Fruit fly (Drosophila melanogaster) ovary, adult (tissue): Measurements from ENCODE around the gene RpL37A.

ENCODE experiments used
- CG17801 ChIP-seq: fragments of 200-800 bp; optimal IDR thresholded peaks from 2 replicates; lab custom pipeline; 2019; ENCODE audit warnings: missing biosample characterization, mild to moderate bottlenecking, missing genetic modification characterization, moderate library complexity; ENCODE audit not compliant: partially characterized antibody

Gene RpL37A

DNA sequence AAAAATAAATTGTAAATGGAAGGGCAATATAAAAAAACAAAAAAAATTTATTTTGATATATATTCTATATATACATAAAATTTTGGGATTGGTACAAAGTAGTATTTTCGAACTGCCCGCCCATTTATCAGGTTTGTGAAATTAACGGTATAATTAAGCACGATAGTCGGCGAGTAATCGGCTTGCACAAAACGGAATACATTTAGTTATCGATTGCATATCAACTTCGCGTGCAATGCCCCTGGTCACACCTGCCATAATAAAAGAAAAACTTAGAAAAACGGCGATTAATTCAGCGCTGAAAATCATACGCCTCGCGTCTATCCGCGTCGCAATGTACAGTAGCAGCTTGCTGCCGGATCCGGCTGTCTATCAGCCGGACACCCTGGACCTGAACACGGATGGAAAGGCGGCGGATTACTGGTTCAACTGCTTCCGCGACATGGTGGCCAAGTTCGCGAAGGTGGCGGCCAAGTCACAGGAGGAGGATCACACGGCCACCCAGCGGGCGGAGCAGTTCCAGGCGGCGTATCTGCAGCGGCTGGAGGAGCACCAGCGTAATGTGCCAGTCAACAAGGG lies 23.1 kb downstream of the RpL37A start, which contains the start of gene CG5828:
Gene CG5828, plus strand, starts transcription at position 205 of the 579 bp plus-strand sequence.
- TF ChIP-seq CG17801 (GFP tag; lab: Kevin White, UChicago) = no peak

DNA sequence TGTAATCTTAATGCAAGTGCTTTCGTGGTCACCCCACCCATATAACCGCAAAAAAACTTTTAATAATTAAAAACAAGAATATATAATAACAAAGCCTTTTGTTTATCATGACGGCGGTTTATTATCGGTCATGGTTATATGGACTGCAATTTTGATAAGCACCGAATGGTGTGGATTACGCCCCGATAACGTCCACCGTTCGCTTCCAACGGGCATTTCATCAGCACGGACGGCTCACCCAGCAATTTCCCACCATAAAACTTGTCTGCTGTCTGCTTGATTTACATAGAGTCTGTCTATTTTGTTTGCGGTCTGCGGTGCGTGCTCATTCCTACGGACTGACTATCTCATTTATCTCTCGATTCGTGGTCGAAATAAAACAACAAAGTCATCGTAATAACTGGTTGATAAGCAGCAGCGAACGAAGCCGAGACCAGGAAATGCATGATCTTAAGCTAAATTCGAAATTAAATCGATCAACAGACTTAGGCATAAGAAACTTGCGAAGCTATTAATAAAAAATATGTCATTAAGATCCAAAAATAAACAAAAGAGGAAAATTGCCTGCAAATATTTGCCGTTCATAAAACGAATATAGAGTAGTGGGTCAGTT lies 24.7 kb downstream of the RpL37A start:
- TF ChIP-seq CG17801 (GFP tag; lab: Kevin White, UChicago) = peak; percentile 68

DNA sequence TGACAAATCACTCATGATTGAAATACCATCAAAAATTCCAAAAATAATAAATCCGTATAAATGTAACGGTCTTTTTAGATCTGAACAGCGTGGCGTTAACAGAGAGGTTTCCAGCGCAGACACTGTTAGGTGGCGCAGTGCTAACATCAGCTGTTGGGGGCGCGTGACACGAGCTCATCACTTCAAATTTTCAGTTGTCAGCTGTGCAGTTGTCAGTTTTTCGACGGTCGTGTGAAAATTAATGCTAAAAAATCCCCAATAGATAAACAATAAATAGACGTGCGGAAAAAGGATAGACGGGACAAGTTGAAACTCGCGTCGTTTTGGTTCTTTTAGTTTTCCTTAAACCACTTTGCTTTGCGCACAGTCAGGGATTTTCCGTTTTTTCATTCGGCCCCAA lies 25.5 kb downstream of the RpL37A start, which contains the start of gene CG4230:
Gene CG4230, plus strand, starts transcription at position 6 of the 400 bp plus-strand sequence.
- peak; percentile 5 for TF ChIP-seq CG17801 (GFP tag; lab: Kevin White, UChicago)

DNA sequence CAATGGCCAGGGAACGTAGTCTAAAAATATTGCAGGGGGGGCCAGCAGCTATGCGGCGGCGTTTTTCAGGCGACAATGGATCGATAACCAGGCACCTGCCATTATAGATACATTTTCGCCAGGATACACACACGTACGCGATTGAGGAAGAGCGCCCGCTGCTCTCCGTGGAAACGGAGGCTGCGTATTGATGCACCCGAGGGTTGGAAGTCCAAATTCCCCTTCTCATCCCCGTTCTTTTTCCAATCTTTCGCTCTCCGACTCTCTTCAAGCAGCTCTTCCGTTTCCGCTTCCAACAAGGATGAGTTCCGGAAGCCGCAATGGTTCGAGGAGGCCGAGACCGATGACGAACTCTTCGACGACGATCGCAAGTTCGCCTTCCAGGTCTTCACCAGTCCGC lies 26.0 kb downstream of the RpL37A start:
- TF ChIP-seq CG17801 (GFP tag; lab: Kevin White, UChicago) = no peak

DNA sequence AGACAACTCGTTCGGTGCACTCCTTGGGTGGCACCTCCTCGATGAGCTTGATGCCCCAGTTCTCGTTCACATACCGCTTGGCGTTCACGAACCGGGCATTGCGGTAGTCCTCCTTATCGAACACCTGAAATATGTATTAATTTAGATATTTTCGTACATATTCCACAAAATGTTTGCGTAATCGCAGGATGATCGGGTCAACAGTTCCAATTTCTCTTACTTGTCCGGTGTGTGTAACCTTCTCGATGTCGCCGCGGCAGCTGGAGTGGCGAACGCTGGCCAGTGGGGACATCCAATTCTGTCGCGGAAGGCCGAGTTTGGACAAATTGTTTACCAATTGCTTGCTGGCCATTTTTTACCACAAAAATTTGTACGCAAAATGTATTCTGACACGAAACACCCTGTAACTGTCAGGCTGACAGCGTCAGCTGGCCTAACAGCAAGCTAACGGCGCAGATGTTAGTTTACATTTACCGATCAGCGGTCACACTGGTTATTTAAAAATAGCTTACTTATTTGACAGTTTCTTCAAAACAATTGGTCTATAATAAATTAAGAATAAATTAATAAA lies 29.1 kb downstream of the RpL37A start, which contains the start of gene ND-13A:
Gene ND-13A, minus strand, starts transcription at position 499 of the 571 bp plus-strand sequence.
- TF ChIP-seq CG17801 (GFP tag; lab: Kevin White, UChicago) = no peak

DNA sequence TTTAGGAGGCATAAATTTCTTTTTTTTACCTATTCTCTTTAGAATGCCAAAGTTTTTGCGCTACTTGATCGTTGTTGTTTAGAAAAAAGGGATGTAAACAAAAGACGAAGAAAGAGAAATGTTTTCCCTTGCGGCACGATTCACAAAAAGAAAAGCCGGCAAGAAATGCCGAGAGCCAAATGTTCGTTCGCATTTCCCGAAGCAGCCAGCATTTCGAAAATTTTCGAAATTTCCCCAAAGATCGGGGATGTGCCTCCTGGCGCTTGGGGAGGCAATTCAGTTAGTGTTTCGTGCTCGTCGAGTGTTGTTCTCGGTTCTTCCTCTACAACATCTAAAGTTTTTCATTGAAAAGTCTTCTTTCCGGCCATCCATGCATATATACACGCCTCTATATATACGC lies 29.8 kb downstream of the RpL37A start, which contains the start of gene Msp300:
Gene Msp300, plus strand, starts transcription at position 301 of the 400 bp plus-strand sequence.
- TF ChIP-seq CG17801 (GFP tag; lab: Kevin White, UChicago) = no peak

DNA sequence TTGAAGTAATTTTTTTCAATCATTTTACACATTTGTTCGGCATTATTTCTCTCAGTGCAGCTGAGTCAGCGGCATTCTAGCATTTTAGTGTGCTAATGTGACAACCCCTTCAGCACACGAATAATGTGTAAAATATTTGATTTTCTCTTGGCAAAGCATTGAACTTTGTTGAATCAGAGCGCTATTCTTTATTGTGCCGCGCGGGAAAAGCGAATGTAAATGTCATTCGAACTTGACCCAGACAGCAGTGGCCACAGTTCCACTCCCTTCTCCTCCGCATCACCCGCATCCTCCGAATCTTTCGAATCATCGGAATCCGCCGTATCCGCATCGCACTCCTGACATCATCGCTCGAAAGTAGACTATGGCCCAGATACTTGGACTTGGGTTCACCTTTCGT lies 33.0 kb downstream of the RpL37A start:
- no peak for TF ChIP-seq CG17801 (GFP tag; lab: Kevin White, UChicago)

DNA sequence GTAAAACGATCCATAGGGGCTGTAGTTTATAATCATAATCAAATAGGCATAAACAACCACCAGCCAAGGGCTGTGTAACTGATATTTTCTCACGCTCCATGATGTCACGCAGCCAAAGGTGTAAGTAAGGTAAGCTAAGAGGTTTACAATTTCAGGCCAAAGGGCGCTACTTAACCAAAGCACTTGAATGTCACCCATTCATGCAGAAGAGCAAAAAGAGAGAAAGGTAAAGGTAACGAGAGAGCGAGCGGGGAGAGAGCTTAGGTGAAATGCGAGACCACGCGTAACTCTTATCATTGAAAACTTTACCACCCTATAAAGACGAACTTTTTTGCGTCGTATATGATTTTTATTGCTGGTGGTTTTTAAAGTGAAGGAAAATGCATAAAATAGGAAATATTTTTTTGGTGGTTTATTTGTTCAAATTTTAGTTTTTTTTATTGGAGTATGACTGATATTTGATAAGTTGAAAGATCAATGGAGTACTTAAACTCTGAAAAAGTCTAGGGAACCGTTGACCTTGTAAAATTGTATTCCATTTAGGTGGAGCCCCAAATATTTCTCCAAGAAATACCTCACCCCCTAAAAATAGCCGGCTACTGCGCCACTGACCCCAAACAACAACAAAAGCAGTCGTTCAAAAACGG lies 37.0 kb downstream of the RpL37A start:
- TF ChIP-seq CG17801 (GFP tag; lab: Kevin White, UChicago) = peak; percentile 92

DNA sequence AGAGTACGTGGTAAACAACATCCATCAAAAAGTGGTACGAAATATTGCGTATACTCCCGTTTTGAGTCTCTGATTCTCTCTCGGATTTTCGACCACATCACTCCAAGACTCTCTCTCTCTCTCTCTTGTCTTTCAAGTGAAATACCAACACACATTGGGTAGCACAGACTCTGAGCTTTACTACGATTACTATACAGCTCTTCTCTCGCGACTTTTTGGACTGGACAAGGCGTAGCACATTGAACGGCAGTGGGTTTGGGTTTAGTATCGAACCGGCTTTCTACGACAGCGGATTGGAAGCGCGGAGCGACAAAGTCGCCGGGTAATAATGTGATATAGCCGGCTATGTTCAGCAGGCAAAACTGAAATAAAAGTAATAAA lies 37.5 kb downstream of the RpL37A start:
- TF ChIP-seq CG17801 (GFP tag; lab: Kevin White, UChicago) = no peak

DNA sequence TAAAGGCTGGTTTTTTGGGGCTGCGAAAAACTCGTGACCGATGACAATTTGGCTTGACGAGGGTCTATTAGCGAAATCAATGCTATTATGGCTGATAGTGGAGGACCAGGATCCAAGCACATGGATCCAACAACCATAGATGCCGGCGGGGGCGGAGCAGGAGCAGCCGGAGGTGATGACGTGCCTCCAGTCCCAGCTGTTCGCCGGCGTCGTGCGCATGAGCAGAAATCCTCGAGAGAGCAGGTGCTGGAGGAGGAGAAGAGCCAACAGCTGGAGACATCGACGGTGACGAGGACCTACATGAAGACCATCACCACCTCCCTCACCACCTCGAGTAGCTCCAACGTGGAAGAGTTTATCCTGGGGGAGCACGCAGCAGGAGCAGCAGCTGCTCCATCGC lies 38.3 kb downstream of the RpL37A start:
- no peak for TF ChIP-seq CG17801 (GFP tag; lab: Kevin White, UChicago)

DNA sequence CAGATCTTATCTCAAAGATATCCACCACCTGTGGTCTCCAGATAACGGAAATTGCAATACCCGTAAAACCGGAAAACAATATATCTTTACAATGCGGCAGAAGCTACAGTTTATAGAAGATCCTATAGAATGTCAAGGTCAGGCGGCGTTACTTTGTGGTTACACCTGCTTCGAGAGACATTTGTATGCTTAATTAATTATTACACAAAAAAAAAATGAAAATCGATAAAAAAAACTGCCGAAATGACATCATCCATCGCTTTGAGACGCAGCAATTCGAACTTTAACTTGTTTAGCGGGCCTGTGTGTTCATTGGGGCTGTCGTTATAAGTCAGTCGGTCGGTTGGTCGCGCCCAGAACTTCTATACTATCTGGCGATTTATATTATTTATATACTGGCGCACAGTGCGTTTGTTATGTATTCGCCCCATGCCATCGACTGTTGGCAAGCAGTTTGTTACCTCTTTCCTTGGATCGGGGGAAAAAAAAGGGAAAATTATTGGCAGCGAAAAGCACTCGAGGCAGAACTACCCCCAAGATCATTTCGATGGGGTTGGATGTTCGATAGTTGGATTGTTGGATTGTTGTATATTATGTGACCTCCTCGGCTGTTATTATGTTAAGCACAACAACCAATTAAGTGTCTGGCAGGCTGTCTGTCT lies 40.6 kb downstream of the RpL37A start:
- TF ChIP-seq CG17801 (GFP tag; lab: Kevin White, UChicago) = no peak

DNA sequence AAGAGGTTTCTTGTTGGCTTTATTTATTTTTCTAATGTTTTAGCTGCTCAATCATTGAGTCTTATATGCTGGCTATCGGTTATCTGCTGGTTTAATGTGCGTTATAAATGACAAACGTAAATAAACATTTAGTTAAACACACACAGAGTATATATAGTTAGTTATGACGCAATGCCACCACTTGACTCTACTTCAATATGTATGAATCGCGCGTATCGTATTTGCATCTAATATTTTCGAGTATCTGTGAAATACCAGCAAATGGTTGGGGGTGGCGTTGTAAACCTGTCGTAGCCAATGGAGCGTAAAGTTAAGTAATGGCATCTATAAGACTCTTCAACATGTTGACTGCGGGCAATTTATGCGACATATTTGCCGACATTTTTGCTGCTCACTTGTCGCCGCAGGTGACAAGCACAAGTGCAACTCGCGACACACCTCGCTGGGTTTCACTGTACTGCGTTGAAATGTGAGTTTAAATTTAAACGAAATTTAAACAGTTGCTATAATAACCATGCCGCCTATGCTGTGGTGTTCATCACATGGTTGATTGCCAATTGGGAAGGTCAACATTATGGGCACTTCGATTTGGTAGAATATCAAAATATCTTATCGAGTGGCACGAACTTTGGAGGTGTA lies 42.8 kb downstream of the RpL37A start:
- no peak for TF ChIP-seq CG17801 (GFP tag; lab: Kevin White, UChicago)

DNA sequence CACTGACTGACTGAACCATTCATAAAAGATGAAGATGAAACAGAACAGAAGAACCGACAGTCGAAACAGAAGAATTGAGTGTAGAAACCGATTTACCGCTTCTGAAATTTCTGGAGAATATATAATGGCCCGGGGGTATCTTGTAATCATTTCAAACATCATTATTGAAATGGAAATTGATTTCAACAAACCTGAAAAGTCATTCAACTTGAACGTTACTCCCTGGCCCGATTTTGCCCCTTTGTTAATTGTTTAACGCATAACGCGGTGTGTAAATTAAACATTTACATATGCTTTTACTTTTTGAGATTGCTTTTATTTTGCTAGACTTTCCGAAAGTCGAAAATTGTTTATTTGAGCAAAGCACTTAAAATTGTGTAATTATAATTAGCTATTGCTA lies 44.1 kb downstream of the RpL37A start:
- TF ChIP-seq CG17801 (GFP tag; lab: Kevin White, UChicago) = no peak

DNA sequence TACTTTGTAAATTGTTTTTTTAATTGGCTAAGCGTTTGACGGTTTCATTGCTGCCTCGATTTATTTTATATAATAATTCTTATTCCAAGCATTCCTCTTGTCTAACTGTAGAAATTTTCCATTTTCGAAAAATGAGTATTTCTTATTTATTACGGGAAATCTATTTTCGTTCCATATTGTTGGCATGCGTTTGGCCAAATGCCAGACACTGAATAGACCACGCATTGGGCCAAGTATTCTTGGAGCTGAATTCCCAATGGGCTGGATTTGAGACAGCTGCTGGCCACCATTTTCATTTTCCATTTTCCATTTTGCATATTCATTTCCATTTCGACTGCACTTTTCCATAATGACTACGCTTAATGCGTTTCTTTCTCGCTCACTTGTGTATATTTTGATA lies 45.7 kb downstream of the RpL37A start:
- no peak for TF ChIP-seq CG17801 (GFP tag; lab: Kevin White, UChicago)
